Fruit fly (Drosophila melanogaster) whole organism, embryonic: ENCODE results near the gene Pcmt.

Source experiments
- Abd-B ChIP-seq: fragments of 200-800 bp; sonication (Bioruptor generic); optimal IDR thresholded peaks from 2 replicates; lab custom pipeline; 2018; ENCODE audit warnings: missing biosample characterization, mild to moderate bottlenecking, missing genetic modification characterization, moderate library complexity
- CG14441 ChIP-seq: fragments of 200-800 bp; sonication (Bioruptor generic); IDR thresholded peaks from 2 replicates; pipeline ENCODE4 v1.3.6; 2022; ENCODE audit warnings: missing biosample characterization, missing genetic modification characterization
- CG8089 ChIP-seq: fragments of 200-800 bp; sonication (Bioruptor generic); optimal IDR thresholded peaks from 3 replicates; lab custom pipeline; 2016; ENCODE audit warnings: missing biosample characterization, missing genetic modification characterization
- ci ChIP-seq: fragments of 200-800 bp; sonication (Bioruptor generic); IDR thresholded peaks from 3 replicates; pipeline ENCODE4 v1.3.6; 2022; ENCODE audit warnings: missing biosample characterization, missing genetic modification characterization
- nerfin-2 ChIP-seq: fragments of 200-800 bp; sonication (Bioruptor generic); IDR thresholded peaks from 2 replicates; pipeline ENCODE4 v1.3.6; 2022; ENCODE audit warnings: missing biosample characterization, missing genetic modification characterization; ENCODE audit not compliant: partially characterized antibody

- TF ChIP-seq ci (no peak), CG14441 (no peak), nerfin-2 (GFP tag; lab: Robert Waterston, UW) (no peak), Abd-B (GFP tag; lab: Kevin White, UChicago) (no peak), CG8089 (GFP tag; lab: Kevin White, UChicago) (no peak)
These were observed 50.2 kb downstream of the Pcmt start for dm6 chr3R:5503789-5504387.
